Worm (Caenorhabditis elegans) whole organism, L4 larva: Measurements from ENCODE around the gene pros-1.

Experiments used
- F44E2.7 ChIP-seq: fragments of 200-800 bp; sonication (Bioruptor generic); IDR thresholded peaks from 2 replicates; pipeline ENCODE4 v2.1.2; 2022; ENCODE audit warnings: missing genetic modification characterization, missing compliant biosample characterization
- R02D3.7 ChIP-seq: fragments of 150-350 bp; sonication (generic microtip); optimal IDR thresholded peaks from 3 replicates; lab custom pipeline; 2014; ENCODE audit warnings: missing biosample characterization, missing genetic modification characterization
- aha-1 ChIP-seq: fragments of 150-350 bp; peaks from one replicate; lab custom pipeline; 2014; ENCODE audit warnings: missing biosample characterization, missing genetic modification characterization
- aly-2 ChIP-seq: sonication (generic microtip); optimal IDR thresholded peaks from 2 replicates; lab custom pipeline; 2018; ENCODE audit warnings: missing biosample characterization, missing genetic modification characterization
- ceh-32 ChIP-seq: sonication (generic microtip); optimal IDR thresholded peaks from 2 replicates; lab custom pipeline; 2016; ENCODE audit warnings: mild to moderate bottlenecking, missing genetic modification characterization, missing compliant biosample characterization; ENCODE audit not compliant: poor library complexity
- lsy-2 ChIP-seq, 2 experiments: fragments of 150-350 bp in 1 of 2; sonication (generic microtip) in 1 of 2; optimal IDR thresholded peaks; 2 replicates each; lab custom pipeline; 2014 to 2017; ENCODE audit warnings: missing biosample characterization in 2 of 2, missing genetic modification characterization in 2 of 2
- mdl-1 ChIP-seq, 2 experiments: fragments of 150-350 bp in 1 of 2; sonication (generic microtip) in 1 of 2; optimal IDR thresholded peaks; 2 replicates each; lab custom pipeline; 2014 to 2017; ENCODE audit warnings: missing biosample characterization in 2 of 2, missing genetic modification characterization in 2 of 2
- mep-1 ChIP-seq: fragments of 150-350 bp; sonication (generic microtip); optimal IDR thresholded peaks from 3 replicates; lab custom pipeline; 2014; ENCODE audit warnings: missing biosample characterization, missing genetic modification characterization
- nhr-111 ChIP-seq: fragments of 200-800 bp; sonication (Bioruptor generic); optimal IDR thresholded peaks from 2 replicates; lab custom pipeline; 2018; ENCODE audit warnings: mild to moderate bottlenecking, missing genetic modification characterization, missing compliant biosample characterization
- nhr-77 ChIP-seq: fragments of 150-350 bp; optimal IDR thresholded peaks from 2 replicates; lab custom pipeline; 2014; ENCODE audit warnings: missing biosample characterization, missing genetic modification characterization
- pqm-1 ChIP-seq: sonication (generic microtip); optimal IDR thresholded peaks from 2 replicates; lab custom pipeline; 2017; ENCODE audit warnings: missing biosample characterization, missing genetic modification characterization
- sdz-12 ChIP-seq: fragments of 200-800 bp; sonication (Bioruptor generic); optimal IDR thresholded peaks from 2 replicates; lab custom pipeline; 2018; ENCODE audit warnings: mild to moderate bottlenecking, missing genetic modification characterization, missing compliant biosample characterization
- tag-97 ChIP-seq: fragments of 200-800 bp; sonication (Bioruptor generic); IDR thresholded peaks from 2 replicates; pipeline ENCODE4 v1.3.6; 2022; ENCODE audit warnings: missing genetic modification characterization, missing compliant biosample characterization
- zag-1 ChIP-seq: fragments of 150-350 bp; optimal IDR thresholded peaks from 2 replicates; lab custom pipeline; 2014; ENCODE audit warnings: missing biosample characterization, missing genetic modification characterization

- TF ChIP-seq ceh-32 (tag; lab: Kevin White, UChicago) = no peak
- TF ChIP-seq lsy-2 (tag; optimal IDR thresholded peaks at IDR 0.05; lab: Kevin White, UChicago) = no peak
- TF ChIP-seq F44E2.7 = no peak
- TF ChIP-seq pqm-1 (tag; lab: Kevin White, UChicago) = no peak
- TF ChIP-seq aly-2 (tag; lab: Kevin White, UChicago) = no peak
- no peak for TF ChIP-seq sdz-12 (GFP tag; lab: Kevin White, UChicago)
- TF ChIP-seq tag-97 (GFP tag; lab: Robert Waterston, UW) = no peak
- no peak for TF ChIP-seq mdl-1 (tag; optimal IDR thresholded peaks at IDR 0.05; lab: Kevin White, UChicago)
- no peak for TF ChIP-seq nhr-111 (GFP tag; lab: Kevin White, UChicago)
- TF ChIP-seq mep-1 (tag; lab: Kevin White, UChicago) = no peak
- no peak for TF ChIP-seq aha-1 (tag; lab: Kevin White, UChicago)
- TF ChIP-seq R02D3.7 = no peak
- TF ChIP-seq zag-1 (tag; lab: Kevin White, UChicago) = no peak
- TF ChIP-seq nhr-77 (tag; lab: Kevin White, UChicago) = no peak
These were observed 2.0 kb upstream of the pros-1 start for ce11 chrIII:8065101-8065500.
